Worm (Caenorhabditis elegans): ENCODE data around the gene ugt-43.

ugt-43 gene

DNA sequence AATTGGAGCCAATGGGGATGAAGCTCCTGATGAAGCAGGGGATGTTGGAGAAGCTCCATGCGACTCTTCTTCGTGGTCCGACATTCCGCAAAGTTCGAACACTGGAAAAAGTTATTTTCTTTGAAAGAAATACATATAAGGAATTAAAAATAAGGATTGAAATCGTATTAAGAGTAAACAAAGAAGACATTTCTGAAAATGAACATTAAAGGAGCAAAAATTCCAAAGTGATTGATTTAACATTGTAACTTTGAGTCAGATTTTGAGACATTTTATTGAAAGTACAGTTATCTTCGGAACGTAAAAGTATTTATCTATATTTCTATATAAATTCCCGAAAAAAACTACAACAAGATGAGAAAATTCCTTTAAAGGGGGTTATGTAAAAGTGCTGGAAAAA lies 39.9 kb upstream of the ugt-43 start, which contains the start of gene F13B12.1:
Gene F13B12.1 (minus strand): TSS at position 101 of the 400 bp plus-strand sequence.
- TF ChIP-seq M03D4.4 (tag; optimal IDR thresholded peaks at IDR 0.05) (no peak), ham-2 (GFP tag; optimal IDR thresholded peaks at IDR 0.05) (no peak), elt-3 (tag; optimal IDR thresholded peaks at IDR 0.05) (no peak), blmp-1 (tag; optimal IDR thresholded peaks at IDR 0.05) (no peak), drap-1 (GFP tag; optimal IDR thresholded peaks at IDR 0.05) (no peak), unc-39 (tag; optimal IDR thresholded peaks at IDR 0.05) (no peak), pha-4 (tag; optimal IDR thresholded peaks at IDR 0.05) (no peak), ces-1 (GFP tag; optimal IDR thresholded peaks at IDR 0.05) (no peak), mab-5 (tag; optimal IDR thresholded peaks at IDR 0.05) (no peak), elt-1 (tag; optimal IDR thresholded peaks at IDR 0.05; ENCODE audit: borderline replicate concordance, insufficient read depth) (no peak), mls-2 (tag; optimal IDR thresholded peaks at IDR 0.05) (no peak), flh-1 (GFP tag; optimal IDR thresholded peaks at IDR 0.05) (no peak), nhr-237 (tag; optimal IDR thresholded peaks at IDR 0.05) (no peak), lsy-2 (tag; optimal IDR thresholded peaks at IDR 0.05) (no peak), sptf-1 (tag; optimal IDR thresholded peaks at IDR 0.05) (no peak), ceh-83 (GFP tag; optimal IDR thresholded peaks at IDR 0.05) (no peak), ceh-39 (tag; optimal IDR thresholded peaks at IDR 0.05) (no peak)

DNA sequence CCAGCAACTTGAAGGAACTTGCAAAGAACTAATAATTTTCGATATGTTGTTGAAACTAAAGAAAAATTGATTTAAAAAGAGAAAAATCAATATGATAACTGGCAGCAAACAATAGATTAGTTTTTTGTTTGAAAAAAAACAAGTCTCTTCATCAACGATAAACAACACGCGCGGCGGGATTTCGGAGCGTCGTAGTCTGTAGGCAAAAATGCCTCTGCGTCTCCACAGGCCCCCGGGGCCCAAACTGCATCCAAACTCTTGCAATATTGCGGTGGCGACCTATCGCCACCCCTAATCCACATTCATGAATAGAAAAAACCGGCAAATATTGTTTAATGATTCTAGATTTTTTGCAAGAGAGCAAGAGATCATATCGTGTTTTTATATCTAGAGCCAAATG lies 39.3 kb upstream of the ugt-43 start:
- no peak for TF ChIP-seq flh-1 (GFP tag; optimal IDR thresholded peaks at IDR 0.05)
- peak; percentile 27 for TF ChIP-seq lsy-2 (tag; optimal IDR thresholded peaks at IDR 0.05)

DNA sequence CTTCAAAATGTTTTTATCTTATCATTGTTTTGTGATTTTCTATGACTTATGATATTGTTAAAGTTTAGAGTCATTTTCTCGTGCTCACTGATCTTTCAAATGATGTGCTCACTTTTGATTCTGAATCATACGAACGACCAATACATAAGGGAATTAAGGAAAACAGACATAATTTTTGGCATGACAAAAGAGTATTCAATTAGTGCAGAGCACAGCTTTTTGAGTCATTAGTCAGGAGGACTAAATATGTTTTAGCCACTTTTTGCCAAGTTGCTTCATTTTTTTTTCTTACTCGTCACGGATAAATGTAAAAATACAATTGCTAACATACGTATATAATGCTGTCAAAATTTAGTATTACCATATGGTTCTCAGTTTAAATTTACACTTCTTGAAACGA lies 35.3 kb upstream of the ugt-43 start, which contains the start of gene F13B12.2:
Gene F13B12.2 (minus strand): TSS at position 2 of the 400 bp plus-strand sequence.
- TF ChIP-seq mls-2 (tag; optimal IDR thresholded peaks at IDR 0.05) (no peak), nhr-2 (tag; optimal IDR thresholded peaks at IDR 0.05) (no peak), nhr-28 (tag; optimal IDR thresholded peaks at IDR 0.05) (no peak), hlh-1 (tag; optimal IDR thresholded peaks at IDR 0.05) (no peak), ceh-43 (GFP tag; optimal IDR thresholded peaks at IDR 0.05) (no peak), M03D4.4 (tag; optimal IDR thresholded peaks at IDR 0.05) (no peak), unc-62 (GFP tag; optimal IDR thresholded peaks at IDR 0.05) (no peak), mab-5 (tag; optimal IDR thresholded peaks at IDR 0.05) (no peak), pha-4 (tag; optimal IDR thresholded peaks at IDR 0.05) (no peak), sptf-1 (tag; optimal IDR thresholded peaks at IDR 0.05) (no peak), lin-32 (GFP tag; optimal IDR thresholded peaks at IDR 0.05) (no peak), sem-2 (GFP tag; optimal IDR thresholded peaks at IDR 0.05) (no peak), drap-1 (GFP tag; optimal IDR thresholded peaks at IDR 0.05) (no peak)

DNA sequence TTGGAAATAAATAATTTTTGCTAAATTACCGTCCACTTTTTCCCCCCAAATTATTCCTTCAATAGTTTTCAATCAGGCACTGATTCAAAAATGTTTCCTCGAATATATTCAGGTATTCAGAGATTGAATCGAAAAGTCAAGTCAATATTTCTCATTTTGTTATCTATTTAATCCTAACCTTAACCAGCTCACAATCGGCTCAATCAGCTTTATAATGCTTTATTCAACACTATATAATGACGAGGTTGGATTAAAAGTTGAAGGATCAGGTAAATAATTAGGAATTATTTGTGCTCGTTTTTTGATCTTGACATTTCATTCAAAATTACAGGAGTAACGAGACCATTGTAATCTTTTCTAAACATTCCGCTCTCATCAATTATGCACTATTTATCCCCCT lies 33.9 kb upstream of the ugt-43 start:
- TF ChIP-seq sem-2 (GFP tag; optimal IDR thresholded peaks at IDR 0.05), result no peak

DNA sequence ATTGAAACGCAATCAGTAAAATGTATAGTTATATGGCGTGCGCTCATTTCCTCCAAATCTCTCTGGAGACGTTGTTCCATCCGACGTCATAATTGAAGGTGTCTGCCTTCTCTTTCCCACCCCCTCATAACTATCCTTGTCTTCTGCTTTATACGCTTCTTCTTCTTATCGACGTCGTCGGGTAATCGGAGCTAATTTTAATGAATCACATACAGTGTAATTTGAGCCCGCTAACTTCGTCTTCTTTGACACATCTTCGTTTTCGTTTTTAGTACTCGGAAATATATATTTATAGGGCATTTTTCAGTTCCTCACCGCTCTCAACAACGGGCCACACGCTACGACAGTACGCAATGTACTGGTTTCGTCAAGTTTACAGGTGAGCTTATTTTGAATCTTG lies 28.0 kb upstream of the ugt-43 start, which contains the start of gene ins-1:
Gene ins-1 (plus strand): TSS at position 301 of the 400 bp plus-strand sequence.
- no peak for TF ChIP-seq ces-1 (GFP tag; optimal IDR thresholded peaks at IDR 0.05)
- no peak for TF ChIP-seq lin-32 (GFP tag; optimal IDR thresholded peaks at IDR 0.05)
- TF ChIP-seq unc-120 (tag; optimal IDR thresholded peaks at IDR 0.05; ENCODE audit: poor library complexity, severe bottlenecking), result no peak
- no peak for TF ChIP-seq unc-39 (tag; optimal IDR thresholded peaks at IDR 0.05)
- no peak for TF ChIP-seq mep-1 (tag; optimal IDR thresholded peaks at IDR 0.05)
- no peak for TF ChIP-seq tbx-8 (GFP tag; optimal IDR thresholded peaks at IDR 0.05)
- TF ChIP-seq flh-1 (GFP tag; optimal IDR thresholded peaks at IDR 0.05), result no peak

DNA sequence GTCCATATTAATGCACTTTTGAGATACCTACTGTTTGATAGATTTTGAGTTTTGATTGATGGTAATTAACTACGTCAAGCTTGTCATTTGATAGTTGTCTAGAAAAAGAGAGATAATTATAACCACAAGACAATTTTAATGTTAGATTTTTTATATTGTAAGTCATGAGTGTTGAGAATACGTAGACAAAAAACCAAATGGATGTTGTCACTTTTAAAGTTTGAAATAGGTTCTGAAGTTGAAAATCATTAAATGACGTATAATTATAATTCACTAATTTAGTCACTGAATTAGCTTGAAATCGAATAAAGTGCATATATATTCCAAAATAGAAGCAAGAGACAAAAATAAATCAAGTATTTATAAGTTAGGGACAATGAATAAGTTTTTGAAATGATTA lies 27.3 kb upstream of the ugt-43 start:
- TF ChIP-seq nhr-76 (tag; optimal IDR thresholded peaks at IDR 0.05), result no peak
- TF ChIP-seq unc-39 (tag; optimal IDR thresholded peaks at IDR 0.05), result no peak

DNA sequence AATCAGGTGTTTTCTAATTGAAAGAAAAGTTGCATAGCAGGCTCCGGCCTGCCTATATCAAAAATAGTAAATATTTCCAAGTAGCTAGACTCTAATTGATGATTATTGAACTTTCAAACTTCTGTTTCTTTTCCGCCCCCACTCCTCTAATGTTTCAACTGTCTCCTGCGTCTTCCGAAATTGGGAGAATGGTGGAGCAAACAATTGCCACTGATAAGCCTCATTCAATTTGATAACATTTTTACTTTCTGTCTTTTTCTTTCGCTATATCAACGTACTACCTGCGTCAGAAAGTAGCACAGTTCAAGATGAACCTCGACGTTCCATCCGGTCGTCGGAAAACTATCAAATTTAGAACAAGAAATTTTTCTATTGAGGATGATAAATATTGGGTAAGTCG lies 25.5 kb upstream of the ugt-43 start, which contains the start of gene F13B12.3:
Gene F13B12.3 (plus strand): TSS at position 223 of the 400 bp plus-strand sequence.
- TF ChIP-seq sptf-1 (tag; optimal IDR thresholded peaks at IDR 0.05) (no peak), nhr-28 (tag; optimal IDR thresholded peaks at IDR 0.05) (no peak), pha-4 (tag; optimal IDR thresholded peaks at IDR 0.05) (no peak), lin-32 (GFP tag; optimal IDR thresholded peaks at IDR 0.05) (no peak), elt-3 (tag; optimal IDR thresholded peaks at IDR 0.05) (no peak), mls-2 (tag; optimal IDR thresholded peaks at IDR 0.05) (no peak), drap-1 (GFP tag; optimal IDR thresholded peaks at IDR 0.05) (no peak), elt-1 (tag; optimal IDR thresholded peaks at IDR 0.05; ENCODE audit: borderline replicate concordance, insufficient read depth) (no peak), bed-3 (GFP tag; optimal IDR thresholded peaks at IDR 0.05) (no peak)

Measured in whole organism, mixed stage, embryonic.